Worm (Caenorhabditis elegans): Measurements from ENCODE around the gene D1046.2.

ce11 chrIV:8925990-8926389 is at the start of gene D1046.2, which contains the start of gene cfim-2:
- TF ChIP-seq elt-3 (tag; optimal IDR thresholded peaks at IDR 0.05) (no peak), mab-5 (tag; optimal IDR thresholded peaks at IDR 0.05) (no peak), ama-1 (optimal IDR thresholded peaks at IDR 0.05) (no peak), snpc-4 (tag; optimal IDR thresholded peaks at IDR 0.05) (no peak), aly-2 (tag; optimal IDR thresholded peaks at IDR 0.05) (no peak), skn-1 (tag; optimal IDR thresholded peaks at IDR 0.05) (no peak), sem-4 (tag; optimal IDR thresholded peaks at IDR 0.05) (no peak), lsy-2 (tag; optimal IDR thresholded peaks at IDR 0.05) (peak in 1 of 2 experiments; percentile 51), peb-1 (tag; optimal IDR thresholded peaks at IDR 0.05) (no peak), egl-27 (tag; optimal IDR thresholded peaks at IDR 0.05) (no peak)
